Fruit fly (Drosophila melanogaster) whole organism, pupa: ENCODE results near the gene CG6171.
A peak's percentile ranks its signal among the peaks of the same experiment; 100 is the strongest.

Experiments used
- CG10348 ChIP-seq: fragments of 200-800 bp; sonication (Bioruptor generic); IDR thresholded peaks from 2 replicates; pipeline ENCODE4 v1.3.6; 2022; ENCODE audit warnings: missing biosample characterization, missing genetic modification characterization
- CG12605 ChIP-seq: fragments of 200-800 bp; sonication (Bioruptor generic); IDR thresholded peaks from 2 replicates; pipeline ENCODE4 v1.3.6; 2022; ENCODE audit warnings: missing biosample characterization, missing genetic modification characterization
- CG13204 ChIP-seq: fragments of 200-800 bp; sonication (Bioruptor generic); optimal IDR thresholded peaks from 2 replicates; lab custom pipeline; 2018; ENCODE audit warnings: missing biosample characterization, mild to moderate bottlenecking, missing genetic modification characterization, moderate library complexity
- CG14655 ChIP-seq: fragments of 200-800 bp; sonication (Bioruptor generic); optimal IDR thresholded peaks from 3 replicates; lab custom pipeline; 2017; ENCODE audit warnings: mild to moderate bottlenecking, missing biosample characterization, missing genetic modification reagents, missing genetic modification characterization
- CG15710 ChIP-seq: fragments of 200-800 bp; sonication (Bioruptor generic); optimal IDR thresholded peaks from 2 replicates; lab custom pipeline; 2018; ENCODE audit warnings: missing biosample characterization, mild to moderate bottlenecking, missing genetic modification characterization, moderate library complexity
- CG17806 ChIP-seq: fragments of 200-800 bp; sonication (Bioruptor generic); optimal IDR thresholded peaks from 2 replicates; lab custom pipeline; 2018; ENCODE audit warnings: missing biosample characterization, mild to moderate bottlenecking, missing genetic modification characterization, moderate library complexity
- CG32121 ChIP-seq: fragments of 200-800 bp; sonication (Bioruptor generic); IDR thresholded peaks from 2 replicates; pipeline ENCODE4 v1.3.6; 2022; ENCODE audit warnings: missing biosample characterization, missing genetic modification characterization
- CG34367 ChIP-seq: fragments of 200-800 bp; sonication (Bioruptor generic); optimal IDR thresholded peaks from 2 replicates; lab custom pipeline; 2018; ENCODE audit warnings: missing biosample characterization, mild to moderate bottlenecking, missing genetic modification characterization
- CG4496 ChIP-seq: fragments of 200-800 bp; sonication (Bioruptor generic); IDR thresholded peaks from 3 replicates; pipeline ENCODE4 v1.3.6; 2022; ENCODE audit warnings: missing biosample characterization, missing genetic modification characterization
- CG8159 ChIP-seq: fragments of 200-800 bp; sonication (Bioruptor generic); optimal IDR thresholded peaks from 3 replicates; lab custom pipeline; 2018; ENCODE audit warnings: missing biosample characterization, mild to moderate bottlenecking, missing genetic modification characterization, moderate library complexity
- CG8301 ChIP-seq: fragments of 200-800 bp; sonication (Bioruptor generic); optimal IDR thresholded peaks from 2 replicates; lab custom pipeline; 2018; ENCODE audit warnings: missing biosample characterization, mild to moderate bottlenecking, missing genetic modification characterization
- CG9948 ChIP-seq: fragments of 200-800 bp; sonication (Bioruptor generic); optimal IDR thresholded peaks from 2 replicates; lab custom pipeline; 2018; ENCODE audit warnings: missing biosample characterization, mild to moderate bottlenecking, missing genetic modification characterization, moderate library complexity
- D1 ChIP-seq: fragments of 200-800 bp; sonication (Bioruptor generic); optimal IDR thresholded peaks from 2 replicates; lab custom pipeline; 2018; ENCODE audit warnings: missing biosample characterization, mild to moderate bottlenecking, missing genetic modification characterization, moderate library complexity
- EcR ChIP-seq: fragments of 200-800 bp; sonication (Bioruptor generic); optimal IDR thresholded peaks from 3 replicates; lab custom pipeline; 2019; ENCODE audit warnings: missing biosample characterization, missing genetic modification characterization, mild to moderate bottlenecking, moderate library complexity, missing genetic modification reagents
- Ets98B ChIP-seq: fragments of 200-800 bp; sonication (Bioruptor generic); IDR thresholded peaks from 2 replicates; pipeline ENCODE4 v1.3.6; 2022; ENCODE audit warnings: missing biosample characterization, missing genetic modification characterization
- Pif1A ChIP-seq: fragments of 200-800 bp; sonication (Bioruptor generic); optimal IDR thresholded peaks from 3 replicates; lab custom pipeline; 2016; ENCODE audit warnings: missing biosample characterization, missing genetic modification characterization
- Pif1B ChIP-seq: fragments of 200-800 bp; sonication (Bioruptor generic); optimal IDR thresholded peaks from 3 replicates; lab custom pipeline; 2016; ENCODE audit warnings: missing biosample characterization, missing genetic modification characterization
- Snoo ChIP-seq: fragments of 200-800 bp; sonication (Bioruptor generic); optimal IDR thresholded peaks from 3 replicates; lab custom pipeline; 2017; ENCODE audit warnings: missing biosample characterization, mild to moderate bottlenecking, missing genetic modification characterization, inconsistent platforms
- fd96Ca ChIP-seq: fragments of 200-800 bp; sonication (Bioruptor generic); IDR thresholded peaks from 3 replicates; pipeline ENCODE4 v1.3.6; 2022; ENCODE audit warnings: missing biosample characterization, missing genetic modification characterization
- gl ChIP-seq: fragments of 200-800 bp; sonication (Bioruptor generic); optimal IDR thresholded peaks from 2 replicates; lab custom pipeline; 2018; ENCODE audit warnings: missing biosample characterization, mild to moderate bottlenecking, missing genetic modification characterization
- rn ChIP-seq: fragments of 200-800 bp; sonication (Bioruptor generic); IDR thresholded peaks from 2 replicates; pipeline ENCODE4 v1.3.6; 2022; ENCODE audit warnings: missing biosample characterization, missing genetic modification characterization

Gene CG6171

DNA sequence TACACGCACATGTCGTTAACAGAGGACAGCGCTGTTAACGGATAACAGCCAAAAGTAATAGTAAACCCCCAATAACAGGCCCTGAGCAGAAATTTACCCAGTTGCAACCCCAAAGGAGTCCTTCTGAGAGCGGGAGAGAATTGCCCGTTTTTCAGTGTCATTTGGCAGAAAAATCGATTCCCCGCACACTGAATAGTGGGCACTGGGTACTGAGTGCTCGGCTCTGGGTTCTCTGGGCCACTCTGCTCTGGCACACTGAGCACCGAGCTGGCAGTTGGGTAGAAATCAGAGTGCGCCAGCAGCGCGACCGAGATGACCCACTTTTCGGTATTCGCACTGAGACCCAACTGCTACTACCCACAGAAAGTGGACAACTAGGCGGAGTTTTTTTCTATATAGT, 10.7 kb upstream of the CG6171 start, which contains the start of gene Rbp:
Gene Rbp, plus strand, starts transcription at position 239 of the 400 bp plus-strand sequence.
- no peak for TF ChIP-seq rn (GFP tag; lab: Robert Waterston, UW)
- TF ChIP-seq D1 (tag; lab: Kevin White, UChicago), result no peak
- no peak for TF ChIP-seq CG15710
- no peak for TF ChIP-seq gl
- TF ChIP-seq EcR (GFP tag; lab: Kevin White, UChicago), result no peak
- no peak for TF ChIP-seq CG34367
- no peak for TF ChIP-seq CG9948 (tag; lab: Kevin White, UChicago)
- TF ChIP-seq CG10348, result no peak
- no peak for TF ChIP-seq Snoo (tag; lab: Kevin White, UChicago)
- TF ChIP-seq Ets98B (GFP tag; lab: Robert Waterston, UW), result no peak
- no peak for TF ChIP-seq CG8301 (tag; lab: Kevin White, UChicago)

DNA sequence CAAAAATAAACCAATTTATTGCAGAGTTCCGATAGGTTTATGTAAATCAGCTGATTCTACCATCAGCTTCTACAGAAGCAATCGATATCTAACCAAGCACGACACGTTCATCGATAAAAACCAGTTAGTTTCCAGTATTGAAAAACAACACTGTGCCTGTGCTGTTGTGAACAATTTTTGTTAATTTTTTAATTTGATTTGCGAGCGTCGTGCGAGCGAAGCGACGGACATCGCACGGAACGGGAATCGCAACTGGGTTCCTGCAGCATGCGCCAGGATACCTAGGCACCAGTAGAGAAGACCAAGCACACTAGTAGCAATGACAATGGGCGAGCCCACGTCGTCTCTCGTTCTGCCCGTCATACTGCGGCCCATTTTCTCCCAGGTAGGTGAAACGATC, 8.2 kb upstream of the CG6171 start, which contains the start of the genes Ccm3 and CG6136:
Gene Ccm3, plus strand, starts transcription at position 125 of the 400 bp plus-strand sequence.
Gene CG6136, minus strand, starts transcription at position 380 of the 400 bp plus-strand sequence.
- TF ChIP-seq CG8159 (tag; lab: Kevin White, UChicago) (no peak), CG15710 (peak; percentile 13), D1 (tag; lab: Kevin White, UChicago) (no peak), CG14655 (GFP tag; lab: Kevin White, UChicago) (no peak), Pif1A (no peak), Ets98B (GFP tag; lab: Robert Waterston, UW) (0 out of 2 replicates have a peak, but pooled peaks have one; percentile 10), rn (GFP tag; lab: Robert Waterston, UW) (no peak), CG12605 (GFP tag; lab: Robert Waterston, UW) (no peak), CG32121 (GFP tag; lab: Robert Waterston, UW) (0 out of 2 replicates have a peak, but pooled peaks have one; percentile 25), fd96Ca (GFP tag; lab: Robert Waterston, UW) (no peak), Pif1B (no peak), CG13204 (no peak), CG4496 (GFP tag; lab: Robert Waterston, UW) (peak; percentile 45; the same call in 1 of the 3 replicates), CG8301 (tag; lab: Kevin White, UChicago) (no peak), gl (no peak), CG10348 (no peak), CG17806 (tag; lab: Kevin White, UChicago) (no peak), Snoo (tag; lab: Kevin White, UChicago) (peak; percentile 10), CG9948 (tag; lab: Kevin White, UChicago) (no peak), CG34367 (no peak), EcR (GFP tag; lab: Kevin White, UChicago) (no peak)

DNA sequence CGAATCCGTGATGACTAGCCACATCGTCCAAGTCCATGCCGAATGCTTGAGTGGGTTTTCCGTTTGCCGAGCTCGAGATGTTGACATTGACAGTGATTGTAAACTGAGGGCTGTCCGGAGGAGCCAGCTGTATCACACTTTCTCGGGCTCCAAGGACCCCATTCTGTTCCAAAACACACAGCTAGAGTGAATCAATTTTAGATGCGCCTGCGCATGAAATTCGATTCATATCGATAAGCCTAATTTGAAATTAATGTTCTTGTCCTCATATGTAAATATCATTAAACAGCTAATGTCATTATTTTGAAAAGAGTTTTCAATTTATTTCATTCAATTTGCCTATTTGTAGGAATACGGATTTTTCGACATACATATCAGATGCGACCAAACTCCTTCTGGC, 6.1 kb upstream of the CG6171 start, which contains the start of gene CG14868:
Gene CG14868, minus strand, starts transcription at position 204 of the 400 bp plus-strand sequence.
- no peak for TF ChIP-seq CG9948 (tag; lab: Kevin White, UChicago)
- no peak for TF ChIP-seq CG34367
- TF ChIP-seq Pif1B, result no peak
- no peak for TF ChIP-seq CG17806 (tag; lab: Kevin White, UChicago)
- no peak for TF ChIP-seq D1 (tag; lab: Kevin White, UChicago)
- TF ChIP-seq CG10348, result no peak
- no peak for TF ChIP-seq gl
- TF ChIP-seq CG14655 (GFP tag; lab: Kevin White, UChicago), result no peak
- TF ChIP-seq EcR (GFP tag; lab: Kevin White, UChicago), result no peak
- no peak for TF ChIP-seq CG8159 (tag; lab: Kevin White, UChicago)
- TF ChIP-seq rn (GFP tag; lab: Robert Waterston, UW), result no peak
- no peak for TF ChIP-seq CG4496 (GFP tag; lab: Robert Waterston, UW)
- no peak for TF ChIP-seq fd96Ca (GFP tag; lab: Robert Waterston, UW)
- TF ChIP-seq Ets98B (GFP tag; lab: Robert Waterston, UW), result no peak
- no peak for TF ChIP-seq CG12605 (GFP tag; lab: Robert Waterston, UW)
- TF ChIP-seq, all 21 proteins: peak for 0

DNA sequence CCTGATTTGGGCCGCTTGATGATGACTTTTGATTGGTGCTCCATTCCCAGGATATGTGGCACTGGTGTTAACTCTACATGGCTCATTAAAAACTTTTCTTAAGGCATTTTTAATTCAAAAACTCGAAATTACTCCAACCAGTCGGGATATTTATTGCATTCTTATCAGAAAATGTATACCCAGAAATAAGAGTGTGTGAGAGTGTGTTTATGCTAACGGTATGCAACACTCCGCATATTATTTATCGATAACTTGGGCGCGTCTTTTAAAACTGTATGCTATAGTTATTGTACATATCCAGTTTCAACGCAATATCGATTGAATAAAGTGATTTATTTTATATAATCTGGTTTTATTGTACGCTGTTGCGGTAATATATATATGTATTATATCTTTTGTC, 3.8 kb upstream of the CG6171 start, which contains the start of gene CG34404:
Gene CG34404, minus strand, starts transcription at position 189 of the 400 bp plus-strand sequence.
- TF ChIP-seq D1 (tag; lab: Kevin White, UChicago) (no peak), Ets98B (GFP tag; lab: Robert Waterston, UW) (no peak), CG15710 (no peak), EcR (GFP tag; lab: Kevin White, UChicago) (no peak), CG17806 (tag; lab: Kevin White, UChicago) (no peak), CG10348 (no peak), fd96Ca (GFP tag; lab: Robert Waterston, UW) (no peak), Pif1B (no peak), CG13204 (no peak), CG8159 (tag; lab: Kevin White, UChicago) (no peak), Snoo (tag; lab: Kevin White, UChicago) (no peak), Pif1A (no peak)

DNA sequence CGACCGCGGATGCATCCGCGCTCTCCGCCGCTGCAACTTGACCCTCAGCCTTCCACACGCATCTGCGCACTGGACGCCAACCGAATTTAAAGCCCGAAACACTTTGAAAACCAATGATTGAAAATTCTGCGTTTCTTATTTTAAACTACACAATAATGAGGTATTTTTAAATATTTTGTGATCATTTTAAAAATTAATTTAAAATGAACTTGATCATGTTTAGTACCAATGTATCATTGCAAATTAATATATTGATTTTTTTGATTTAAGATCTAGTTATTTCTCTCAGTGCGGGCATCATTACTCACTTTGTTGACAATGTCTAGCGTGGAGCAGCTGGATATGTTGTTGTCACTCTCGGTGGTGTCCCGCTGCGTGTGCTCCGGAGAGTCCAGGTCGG, 3.2 kb upstream of the CG6171 start:
- TF ChIP-seq D1 (tag; lab: Kevin White, UChicago) (no peak), CG8159 (tag; lab: Kevin White, UChicago) (no peak), fd96Ca (GFP tag; lab: Robert Waterston, UW) (no peak), CG9948 (tag; lab: Kevin White, UChicago) (peak; percentile 43), CG15710 (peak; percentile 32), Pif1A (no peak), gl (no peak), CG4496 (GFP tag; lab: Robert Waterston, UW) (peak; percentile 76; the same call in 2 of the 3 replicates), CG13204 (no peak), CG8301 (tag; lab: Kevin White, UChicago) (no peak), rn (GFP tag; lab: Robert Waterston, UW) (no peak), Ets98B (GFP tag; lab: Robert Waterston, UW) (peak; percentile 41), CG10348 (no peak), Pif1B (no peak), CG12605 (GFP tag; lab: Robert Waterston, UW) (peak; percentile 46; the same call in 1 of the 2 replicates), CG17806 (tag; lab: Kevin White, UChicago) (peak; percentile 55), EcR (GFP tag; lab: Kevin White, UChicago) (no peak), CG32121 (GFP tag; lab: Robert Waterston, UW) (peak; percentile 62; the same call in 1 of the 2 replicates), CG14655 (GFP tag; lab: Kevin White, UChicago) (no peak), Snoo (tag; lab: Kevin White, UChicago) (peak; percentile 19)
